Worm (Caenorhabditis elegans): Measurements from ENCODE around the gene arrd-8.

DNA sequence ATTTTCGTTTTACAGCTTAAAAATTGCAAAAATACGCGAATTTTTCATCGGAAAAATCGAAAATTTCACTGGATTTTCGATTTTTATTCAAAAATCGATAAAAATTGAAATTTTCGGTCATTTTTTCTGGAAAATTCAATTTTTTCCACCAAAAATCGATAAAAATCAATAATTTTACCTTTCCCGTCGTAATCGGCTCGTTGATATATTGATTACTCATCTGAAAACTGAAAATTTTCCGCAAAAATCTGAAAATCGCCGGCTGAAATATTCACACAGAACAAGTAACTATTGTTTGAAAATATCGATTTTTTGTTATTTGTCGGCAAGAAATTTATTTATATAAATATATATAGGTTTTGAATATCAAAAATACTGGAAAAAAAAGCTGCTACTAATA, 28.4 kb upstream of the arrd-8 start, which contains the start of gene cyn-16:
- no peak for TF ChIP-seq nhr-77 (tag; optimal IDR thresholded peaks at IDR 0.05)
- TF ChIP-seq lin-35 (GFP tag; optimal IDR thresholded peaks at IDR 0.05): no peak
- TF ChIP-seq lir-3 (tag; optimal IDR thresholded peaks at IDR 0.05; ENCODE audit: poor library complexity): no peak
- no peak for TF ChIP-seq egl-27 (tag; optimal IDR thresholded peaks at IDR 0.05)
- no peak for TF ChIP-seq nhr-28 (tag; optimal IDR thresholded peaks at IDR 0.05)

All from whole organism, L1 larva.